Worm (Caenorhabditis elegans): Measurements from ENCODE around the gene srt-49.

- no peak for TF ChIP-seq him-1 (tag; optimal IDR thresholded peaks at IDR 0.05)
- no peak for TF ChIP-seq W03F9.2 (tag; optimal IDR thresholded peaks at IDR 0.05)
- TF ChIP-seq dao-5 (tag; optimal IDR thresholded peaks at IDR 0.05), result no peak
These were observed 22.6 kb upstream of the srt-49 start, which contains the start of gene clec-189 for ce11 chrIV:15120746-15121145.

Data from whole organism, L4/young adult.